Worm (Caenorhabditis elegans) whole organism, L3 larva: ENCODE measurements around the gene ZK1248.11.

Experiments used
- R02D3.7 ChIP-seq: fragments of 150-350 bp; optimal IDR thresholded peaks from 2 replicates; lab custom pipeline; 2014; ENCODE audit warnings: missing biosample characterization, missing genetic modification characterization
- ZK546.5 ChIP-seq: sonication (generic microtip); optimal IDR thresholded peaks from 2 replicates; lab custom pipeline; 2017; ENCODE audit warnings: missing biosample characterization, missing genetic modification characterization
- ama-1 ChIP-seq: fragments of 150-350 bp; optimal IDR thresholded peaks from 2 replicates; lab custom pipeline; 2018
- ceh-16 ChIP-seq: sonication (generic microtip); optimal IDR thresholded peaks from 2 replicates; lab custom pipeline; 2017; ENCODE audit warnings: missing biosample characterization, missing genetic modification characterization
- ceh-82 ChIP-seq: fragments of 150-350 bp; optimal IDR thresholded peaks from 2 replicates; lab custom pipeline; 2014; ENCODE audit warnings: missing biosample characterization, missing genetic modification characterization
- fkh-10 ChIP-seq: sonication (generic microtip); optimal IDR thresholded peaks from 2 replicates; lab custom pipeline; 2017; ENCODE audit warnings: missing biosample characterization, missing genetic modification reagents, missing genetic modification characterization
- nhr-11 ChIP-seq: fragments of 150-350 bp; optimal IDR thresholded peaks from 2 replicates; lab custom pipeline; 2014; ENCODE audit warnings: missing biosample characterization, missing genetic modification characterization
- nhr-12 ChIP-seq: fragments of 150-350 bp; optimal IDR thresholded peaks from 2 replicates; lab custom pipeline; 2014; ENCODE audit warnings: missing biosample characterization, missing genetic modification characterization
- nhr-67 ChIP-seq: fragments of 150-350 bp; optimal IDR thresholded peaks from 2 replicates; lab custom pipeline; 2014; ENCODE audit warnings: missing biosample characterization, missing genetic modification characterization
- pha-4 ChIP-seq: fragments of 150-350 bp; optimal IDR thresholded peaks from 2 replicates; lab custom pipeline; 2014; ENCODE audit warnings: missing biosample characterization, missing genetic modification reagents, missing genetic modification characterization
- pqm-1 ChIP-seq: fragments of 150-350 bp; optimal IDR thresholded peaks from 2 replicates; lab custom pipeline; 2017; ENCODE audit warnings: missing biosample characterization, missing genetic modification characterization, inconsistent platforms
- unc-62 ChIP-seq: fragments of 150-350 bp; sonication (generic microtip); optimal IDR thresholded peaks from 4 replicates; lab custom pipeline; 2014; ENCODE audit warnings: missing biosample characterization, missing genetic modification reagents, missing genetic modification characterization
- ztf-11 ChIP-seq: fragments of 150-350 bp; optimal IDR thresholded peaks from 2 replicates; lab custom pipeline; 2014; ENCODE audit warnings: missing biosample characterization, missing genetic modification characterization

DNA sequence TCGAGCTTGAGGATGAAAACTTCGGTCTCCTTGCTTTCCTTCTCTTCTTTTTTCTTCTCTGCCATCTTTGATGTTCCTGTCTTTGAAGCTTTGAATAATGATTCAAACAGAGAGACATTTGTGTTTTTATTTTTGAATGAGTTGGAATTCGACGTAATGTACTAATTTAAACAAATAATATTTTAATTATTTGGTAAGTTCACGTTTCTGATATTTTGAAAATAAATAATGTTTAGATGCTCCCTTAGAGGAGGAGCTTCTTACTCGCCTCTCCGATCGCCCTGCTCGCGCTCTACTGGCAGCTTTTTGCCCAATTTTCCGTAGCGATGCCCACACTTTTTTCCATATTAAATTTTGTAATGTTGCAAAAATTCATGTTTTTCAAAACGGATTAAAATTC, 27.3 kb downstream of the ZK1248.11 start, which contains the start of the genes K05F1.9 and K05F1.1:
- TF ChIP-seq pqm-1 (tag; lab: Kevin White, UChicago) = no peak
- no peak for TF ChIP-seq ceh-16
- TF ChIP-seq fkh-10 (GFP tag; lab: Kevin White, UChicago) = no peak
- no peak for TF ChIP-seq unc-62 (GFP tag; lab: Kevin White, UChicago)
- no peak for TF ChIP-seq ceh-82 (tag; lab: Kevin White, UChicago)
- no peak for TF ChIP-seq R02D3.7 (tag; lab: Kevin White, UChicago)
- no peak for TF ChIP-seq pha-4 (tag; lab: Kevin White, UChicago)
- TF ChIP-seq nhr-67 (tag; lab: Kevin White, UChicago) = no peak
- no peak for TF ChIP-seq ZK546.5 (tag; lab: Kevin White, UChicago)
- no peak for TF ChIP-seq ama-1 (lab: Kevin White, UChicago)
- TF ChIP-seq nhr-12 (tag; lab: Kevin White, UChicago) = no peak
- no peak for TF ChIP-seq nhr-11 (tag; lab: Kevin White, UChicago)
- no peak for TF ChIP-seq ztf-11 (tag; lab: Kevin White, UChicago)
